Fruit fly (Drosophila melanogaster) whole organism, embryonic: ENCODE data around the gene CG13390.
A peak's percentile ranks its signal among the peaks of the same experiment; 100 is the strongest.

ENCODE experiments used
- Atf3 ChIP-seq: fragments of 200-800 bp; sonication (Bioruptor generic); optimal IDR thresholded peaks from 3 replicates; lab custom pipeline; 2016; ENCODE audit warnings: missing biosample characterization, missing genetic modification characterization
- B-H1 ChIP-seq: fragments of 200-800 bp; sonication (Bioruptor generic); IDR thresholded peaks from 3 replicates; pipeline ENCODE4 v1.3.6; 2022; ENCODE audit warnings: missing biosample characterization, missing genetic modification characterization
- B-H2 ChIP-seq: fragments of 200-800 bp; sonication (Bioruptor generic); optimal IDR thresholded peaks from 2 replicates; lab custom pipeline; 2018; ENCODE audit warnings: missing biosample characterization, mild to moderate bottlenecking, missing genetic modification characterization
- Bdp1 ChIP-seq: fragments of 200-800 bp; sonication (Bioruptor generic); optimal IDR thresholded peaks from 3 replicates; lab custom pipeline; 2016; ENCODE audit warnings: missing biosample characterization, missing genetic modification characterization
- CG10431 ChIP-seq: fragments of 200-800 bp; sonication (Bioruptor generic); optimal IDR thresholded peaks from 3 replicates; lab custom pipeline; 2018; ENCODE audit warnings: missing biosample characterization, mild to moderate bottlenecking, missing genetic modification characterization
- CG10543 ChIP-seq: fragments of 200-800 bp; sonication (Bioruptor generic); optimal IDR thresholded peaks from 3 replicates; lab custom pipeline; 2017; ENCODE audit warnings: missing biosample characterization, mild to moderate bottlenecking, missing genetic modification characterization, moderate library complexity
- CG10565 ChIP-seq: fragments of 200-800 bp; sonication (Bioruptor generic); optimal IDR thresholded peaks from 3 replicates; lab custom pipeline; 2016; ENCODE audit warnings: missing biosample characterization, mild to moderate bottlenecking, missing genetic modification characterization
- CG11247 ChIP-seq: fragments of 200-800 bp; sonication (Bioruptor generic); IDR thresholded peaks from 2 replicates; pipeline ENCODE4 v1.3.6; 2022; ENCODE audit warnings: missing biosample characterization, missing genetic modification characterization
- CG11723 ChIP-seq: fragments of 200-800 bp; sonication (Bioruptor generic); optimal IDR thresholded peaks from 2 replicates; lab custom pipeline; 2017; ENCODE audit warnings: missing biosample characterization, mild to moderate bottlenecking, missing genetic modification characterization
- CG18262 ChIP-seq: fragments of 200-800 bp; optimal IDR thresholded peaks from 3 replicates; lab custom pipeline; 2019; ENCODE audit warnings: missing biosample characterization, mild to moderate bottlenecking, missing genetic modification characterization, moderate library complexity
- CG33557 ChIP-seq: fragments of 200-800 bp; sonication (Bioruptor generic); optimal IDR thresholded peaks from 2 replicates; lab custom pipeline; 2019; ENCODE audit warnings: missing biosample characterization, mild to moderate bottlenecking, missing genetic modification characterization, moderate library complexity
- CG3726 ChIP-seq: fragments of 200-800 bp; sonication (Bioruptor generic); IDR thresholded peaks from 3 replicates; pipeline ENCODE4, ENCODE4 v1.3.6; 2022; ENCODE audit warnings: missing biosample characterization, missing genetic modification characterization
- CG4282 ChIP-seq: fragments of 200-800 bp; sonication (Bioruptor generic); optimal IDR thresholded peaks from 2 replicates; lab custom pipeline; 2016; ENCODE audit warnings: missing biosample characterization, missing genetic modification characterization
- CG6175 ChIP-seq: fragments of 200-800 bp; sonication (Bioruptor generic); IDR thresholded peaks from 3 replicates; pipeline ENCODE4 v1.3.6; 2022; ENCODE audit warnings: missing biosample characterization, missing genetic modification characterization
- CG8290 ChIP-seq, 3 experiments: fragments of 200-800 bp; sonication (Bioruptor generic); optimal IDR thresholded peaks; 2 replicates each; lab custom pipeline; 2016 to 2019; ENCODE audit warnings: missing biosample characterization in 3 of 3, missing genetic modification characterization in 3 of 3, mild to moderate bottlenecking in 2 of 3, moderate library complexity in 1 of 3
- CHES-1-like ChIP-seq: fragments of 200-800 bp; sonication (Bioruptor generic); optimal IDR thresholded peaks from 2 replicates; lab custom pipeline; 2016; ENCODE audit warnings: missing biosample characterization, missing genetic modification characterization
- CTCF ChIP-seq: fragments of 200-800 bp; sonication (Bioruptor generic); optimal IDR thresholded peaks from 2 replicates; lab custom pipeline; 2017; ENCODE audit warnings: missing biosample characterization, mild to moderate bottlenecking, missing genetic modification characterization, moderate library complexity
- Camta ChIP-seq: fragments of 200-800 bp; sonication (Bioruptor generic); optimal IDR thresholded peaks from 2 replicates; lab custom pipeline; 2016; ENCODE audit warnings: missing biosample characterization, missing genetic modification characterization
- D19B ChIP-seq: fragments of 200-800 bp; sonication (Bioruptor generic); optimal IDR thresholded peaks from 2 replicates; lab custom pipeline; 2017; ENCODE audit warnings: missing biosample characterization, mild to moderate bottlenecking, missing genetic modification characterization
- Gug ChIP-seq: fragments of 200-800 bp; sonication (Bioruptor generic); IDR thresholded peaks from 4 replicates; pipeline ENCODE4 v1.3.6; 2022; ENCODE audit warnings: missing biosample characterization, missing genetic modification characterization
- Hmx ChIP-seq: fragments of 200-800 bp; sonication (Bioruptor generic); optimal IDR thresholded peaks from 2 replicates; lab custom pipeline; 2016; ENCODE audit warnings: missing biosample characterization, missing genetic modification characterization
- Lpt ChIP-seq: fragments of >200 bp; optimal IDR thresholded peaks from 2 replicates; lab custom pipeline; 2018; ENCODE audit warnings: missing biosample characterization, missing genetic modification characterization
- Meics ChIP-seq: fragments of 200-800 bp; sonication (Bioruptor generic); optimal IDR thresholded peaks from 2 replicates; lab custom pipeline; 2017; ENCODE audit warnings: missing biosample characterization, mild to moderate bottlenecking, missing genetic modification characterization
- Nf-YA ChIP-seq: fragments of 200-800 bp; sonication (Bioruptor generic); IDR thresholded peaks from 2 replicates; pipeline ENCODE4 v1.3.6; 2022; ENCODE audit warnings: missing biosample characterization, missing genetic modification characterization
- Pdp1 ChIP-seq, 2 experiments: fragments of 200-800 bp; sonication (Bioruptor generic); optimal IDR thresholded peaks; 3 replicates each; lab custom pipeline; 2016; ENCODE audit warnings: missing biosample characterization in 2 of 2, missing genetic modification characterization in 2 of 2, mild to moderate bottlenecking in 1 of 2, moderate library complexity in 1 of 2
- Ravus ChIP-seq: fragments of 200-800 bp; sonication (Bioruptor generic); IDR thresholded peaks from 2 replicates; pipeline ENCODE4 v1.3.6; 2022; ENCODE audit warnings: missing biosample characterization, missing genetic modification characterization
- Rfx ChIP-seq: fragments of 200-800 bp; sonication (Bioruptor generic); IDR thresholded peaks from 2 replicates; pipeline ENCODE4 v1.3.6; 2022; ENCODE audit warnings: missing biosample characterization, missing genetic modification characterization
- Usf ChIP-seq: fragments of 200-800 bp; sonication (Bioruptor generic); optimal IDR thresholded peaks from 2 replicates; lab custom pipeline; 2017; ENCODE audit warnings: missing genotype, missing biosample characterization, missing genetic modification characterization
- ab ChIP-seq: fragments of 200-800 bp; sonication (Bioruptor generic); optimal IDR thresholded peaks from 2 replicates; lab custom pipeline; 2016; ENCODE audit warnings: missing biosample characterization, missing genetic modification characterization
- bowl ChIP-seq: fragments of 200-800 bp; sonication (Bioruptor generic); IDR thresholded peaks from 2 replicates; pipeline ENCODE4 v1.3.6; 2022; ENCODE audit warnings: missing biosample characterization, missing genetic modification characterization
- chinmo ChIP-seq: fragments of 200-800 bp; sonication (Bioruptor generic); IDR thresholded peaks from 4 replicates; pipeline ENCODE4 v1.3.6; 2022; ENCODE audit warnings: missing biosample characterization, missing genetic modification characterization; ENCODE audit not compliant: partially characterized antibody
- dmrt11E ChIP-seq: fragments of 200-800 bp; sonication (Bioruptor generic); optimal IDR thresholded peaks from 3 replicates; lab custom pipeline; 2018; ENCODE audit warnings: missing biosample characterization, mild to moderate bottlenecking, missing genetic modification characterization, moderate library complexity
- emc ChIP-seq: fragments of 200-800 bp; sonication (Bioruptor generic); optimal IDR thresholded peaks from 2 replicates; lab custom pipeline; 2016; ENCODE audit warnings: missing biosample characterization, missing genetic modification characterization
- en ChIP-seq: fragments of 200-800 bp; sonication (Bioruptor generic); optimal IDR thresholded peaks from 2 replicates; lab custom pipeline; 2016; ENCODE audit warnings: missing biosample characterization, missing genetic modification characterization
- fd64A ChIP-seq: fragments of 200-800 bp; sonication (Bioruptor generic); optimal IDR thresholded peaks from 3 replicates; lab custom pipeline; 2018; ENCODE audit warnings: missing biosample characterization, mild to moderate bottlenecking, missing genetic modification characterization
- insv ChIP-seq, 2 experiments: fragments of 200-800 bp; sonication (Bioruptor generic); optimal IDR thresholded peaks; 3 replicates each; lab custom pipeline; 2016 to 2018; ENCODE audit warnings: missing biosample characterization in 2 of 2, missing genetic modification characterization in 2 of 2
- jumu ChIP-seq: fragments of 200-800 bp; sonication (Bioruptor generic); optimal IDR thresholded peaks from 3 replicates; lab custom pipeline; 2016; ENCODE audit warnings: missing biosample characterization, missing genetic modification characterization
- luna ChIP-seq: fragments of 200-800 bp; sonication (Bioruptor generic); optimal IDR thresholded peaks from 2 replicates; lab custom pipeline; 2016; ENCODE audit warnings: missing biosample characterization, missing genetic modification characterization
- mam ChIP-seq: fragments of 200-800 bp; sonication (Bioruptor generic); optimal IDR thresholded peaks from 3 replicates; lab custom pipeline; 2016; ENCODE audit warnings: missing biosample characterization, missing genetic modification characterization
- oc ChIP-seq: fragments of 200-800 bp; sonication (Bioruptor generic); optimal IDR thresholded peaks from 2 replicates; lab custom pipeline; 2018; ENCODE audit warnings: missing biosample characterization, mild to moderate bottlenecking, missing genetic modification characterization, moderate library complexity
- org-1 ChIP-seq: fragments of 200-800 bp; sonication (Bioruptor generic); optimal IDR thresholded peaks from 2 replicates; lab custom pipeline; 2017; ENCODE audit warnings: missing biosample characterization, missing genetic modification characterization
- pb ChIP-seq: fragments of 200-800 bp; sonication (Bioruptor generic); optimal IDR thresholded peaks from 3 replicates; lab custom pipeline; 2016; ENCODE audit warnings: missing biosample characterization, missing genetic modification characterization
- ranshi ChIP-seq: fragments of 200-800 bp; sonication (Bioruptor generic); IDR thresholded peaks from 2 replicates; pipeline ENCODE4 v1.3.6; 2022; ENCODE audit warnings: missing biosample characterization, missing genetic modification characterization
- row ChIP-seq: fragments of 200-800 bp; sonication (Bioruptor generic); IDR thresholded peaks from 3 replicates; pipeline ENCODE4 v1.3.6; 2022; ENCODE audit warnings: missing biosample characterization, missing genetic modification characterization
- sima ChIP-seq: fragments of 200-800 bp; sonication (Bioruptor generic); optimal IDR thresholded peaks from 2 replicates; lab custom pipeline; 2016; ENCODE audit warnings: missing biosample characterization, missing genetic modification characterization
- tap ChIP-seq: fragments of 200-800 bp; optimal IDR thresholded peaks from 3 replicates; lab custom pipeline; 2019; ENCODE audit warnings: missing biosample characterization, mild to moderate bottlenecking, missing genetic modification characterization, moderate library complexity
- trem ChIP-seq: fragments of 200-800 bp; optimal IDR thresholded peaks from 3 replicates; lab custom pipeline; 2019; ENCODE audit warnings: missing biosample characterization, mild to moderate bottlenecking, missing genetic modification characterization, moderate library complexity
- twi ChIP-seq: fragments of 200-800 bp; optimal IDR thresholded peaks from 2 replicates; lab custom pipeline; 2019; ENCODE audit warnings: missing biosample characterization, mild to moderate bottlenecking, missing genetic modification characterization, moderate library complexity
- unpg ChIP-seq: fragments of 200-800 bp; sonication (Bioruptor generic); optimal IDR thresholded peaks from 3 replicates; lab custom pipeline; 2018; ENCODE audit warnings: missing biosample characterization, mild to moderate bottlenecking, missing genetic modification characterization, moderate library complexity
- zfh2 ChIP-seq: fragments of 200-800 bp; sonication (Bioruptor generic); optimal IDR thresholded peaks from 2 replicates; lab custom pipeline; 2016; ENCODE audit warnings: missing biosample characterization, missing genetic modification characterization

CG13390 gene

DNA sequence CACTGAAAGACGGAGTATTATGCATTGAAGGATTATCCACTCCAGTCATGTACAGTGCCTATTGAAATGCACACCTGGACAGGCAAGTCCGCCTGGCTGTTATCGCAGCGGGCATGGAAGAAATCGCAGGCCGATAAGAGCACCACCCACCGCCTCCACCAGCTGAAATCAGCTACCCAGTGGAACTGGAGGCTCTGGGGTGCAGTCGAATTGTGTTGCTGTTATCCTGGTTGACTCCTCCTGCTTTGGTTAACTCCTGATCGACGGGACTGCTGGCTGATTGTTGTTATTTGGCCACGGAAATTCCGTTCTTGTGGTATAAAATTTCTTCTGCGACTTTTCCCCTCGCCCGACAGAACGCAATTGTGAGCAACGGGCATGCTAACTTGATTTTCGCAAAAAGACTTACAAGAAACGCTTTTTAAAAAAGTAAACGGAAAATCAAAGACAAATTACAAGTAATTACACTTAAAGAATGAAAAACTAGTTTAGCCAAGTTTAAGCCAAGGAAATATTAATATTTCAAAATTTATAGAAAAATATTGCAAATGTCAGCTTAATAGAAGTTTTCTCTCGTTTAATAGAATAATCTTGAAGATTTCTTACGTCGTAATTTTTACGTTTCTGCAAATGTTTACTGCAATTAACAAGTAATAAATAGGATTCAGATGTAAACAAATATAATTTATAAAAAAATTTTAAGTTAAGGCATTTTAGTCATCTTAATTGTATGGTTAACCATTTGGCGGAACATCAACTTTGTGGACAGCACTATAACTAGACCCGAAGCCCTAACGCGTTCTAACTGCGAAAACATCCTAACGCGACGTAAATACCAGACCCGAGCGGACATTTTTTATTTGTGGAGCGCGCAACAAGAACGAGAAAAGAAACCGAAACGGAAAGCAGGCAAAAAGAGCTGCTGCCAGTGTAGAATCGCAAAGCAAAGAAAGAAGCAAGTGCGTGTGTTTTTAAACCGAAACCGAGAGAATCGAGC, 38.6 kb upstream of the CG13390 start, which contains the start of the genes CG13398 and Akap200 (continued):
- TF ChIP-seq oc (tag; lab: Kevin White, UChicago): no peak
- TF ChIP-seq sima: no peak
- TF ChIP-seq ranshi: no peak
- TF ChIP-seq CG10565 (GFP tag; lab: Kevin White, UChicago): no peak
- TF ChIP-seq jumu (GFP tag; lab: Kevin White, UChicago): no peak
- TF ChIP-seq twi (tag; lab: Kevin White, UChicago): no peak
- TF ChIP-seq CG18262: peak; percentile 46
- no peak for TF ChIP-seq CTCF (GFP tag; lab: Kevin White, UChicago)
- TF ChIP-seq CG4282: no peak
- TF ChIP-seq Meics (GFP tag; lab: Kevin White, UChicago): peak; percentile 3
- TF ChIP-seq unpg (GFP tag; lab: Kevin White, UChicago): no peak
- TF ChIP-seq B-H2 (GFP tag; lab: Kevin White, UChicago): peak; percentile 29
- no peak for TF ChIP-seq Camta (GFP tag; lab: Kevin White, UChicago)
- TF ChIP-seq en (GFP tag; lab: Kevin White, UChicago): no peak
- no peak for TF ChIP-seq luna
- no peak for TF ChIP-seq fd64A (GFP tag; lab: Kevin White, UChicago)
- no peak for TF ChIP-seq CG3726
- no peak for TF ChIP-seq bowl
- no peak for TF ChIP-seq pb (GFP tag; lab: Kevin White, UChicago)
- no peak for TF ChIP-seq Atf3 (GFP tag; lab: Kevin White, UChicago)
- no peak for TF ChIP-seq Nf-YA (GFP tag; lab: Robert Waterston, UW)
- no peak for TF ChIP-seq Gug
- no peak for TF ChIP-seq CG10431 (GFP tag; lab: Kevin White, UChicago)
- no peak for TF ChIP-seq dmrt11E (tag; lab: Kevin White, UChicago)
- TF ChIP-seq CG10543 (GFP tag; lab: Kevin White, UChicago): peak; percentile 57
- TF ChIP-seq Usf: peak; percentile 2
- TF ChIP-seq trem (tag; lab: Kevin White, UChicago): peak; percentile 98
- TF ChIP-seq mam (GFP tag; lab: Kevin White, UChicago): no peak
- peak in 1 of 2 experiments; percentile 32 for TF ChIP-seq Pdp1 (GFP tag; optimal IDR thresholded peaks at IDR 0.05; lab: Kevin White, UChicago)
- TF ChIP-seq CG33557 (GFP tag; lab: Kevin White, UChicago): peak; percentile 6
- TF ChIP-seq CG6175 (GFP tag; lab: Robert Waterston, UW): no peak
- TF ChIP-seq Bdp1 (GFP tag; lab: Kevin White, UChicago): no peak
- no peak for TF ChIP-seq Hmx (GFP tag; lab: Kevin White, UChicago)
- no peak for TF ChIP-seq ab (GFP tag; lab: Kevin White, UChicago)
- TF ChIP-seq tap (tag; lab: Kevin White, UChicago): no peak
- TF ChIP-seq Lpt (GFP tag; lab: Kevin White, UChicago): no peak
- TF ChIP-seq Rfx: no peak
- no peak for TF ChIP-seq emc (GFP tag; lab: Kevin White, UChicago)
- no peak for TF ChIP-seq chinmo
- no peak for TF ChIP-seq CHES-1-like
- TF ChIP-seq org-1 (GFP tag; lab: Kevin White, UChicago): no peak
- TF ChIP-seq D19B: no peak
- TF ChIP-seq row (GFP tag; lab: Robert Waterston, UW): peak; percentile 71
- no peak for TF ChIP-seq B-H1 (GFP tag; lab: Robert Waterston, UW)
- no peak for TF ChIP-seq CG8290 (GFP tag; optimal IDR thresholded peaks at IDR 0.05; lab: Kevin White, UChicago)
- no peak for TF ChIP-seq CG8290 (tag; optimal IDR thresholded peaks at IDR 0.05; lab: Kevin White, UChicago)
- no peak for TF ChIP-seq zfh2
- no peak for TF ChIP-seq CG11723 (GFP tag; lab: Kevin White, UChicago)
- TF ChIP-seq Ravus (GFP tag; lab: Robert Waterston, UW): no peak
- peak in 1 of 2 experiments; percentile 41 for TF ChIP-seq insv (GFP tag; optimal IDR thresholded peaks at IDR 0.05; lab: Kevin White, UChicago)
- 0 out of 2 replicates have a peak, but pooled peaks have one; percentile 10 for TF ChIP-seq CG11247
